Fruit fly (Drosophila melanogaster): ENCODE measurements around the gene f-cup.

DNA sequence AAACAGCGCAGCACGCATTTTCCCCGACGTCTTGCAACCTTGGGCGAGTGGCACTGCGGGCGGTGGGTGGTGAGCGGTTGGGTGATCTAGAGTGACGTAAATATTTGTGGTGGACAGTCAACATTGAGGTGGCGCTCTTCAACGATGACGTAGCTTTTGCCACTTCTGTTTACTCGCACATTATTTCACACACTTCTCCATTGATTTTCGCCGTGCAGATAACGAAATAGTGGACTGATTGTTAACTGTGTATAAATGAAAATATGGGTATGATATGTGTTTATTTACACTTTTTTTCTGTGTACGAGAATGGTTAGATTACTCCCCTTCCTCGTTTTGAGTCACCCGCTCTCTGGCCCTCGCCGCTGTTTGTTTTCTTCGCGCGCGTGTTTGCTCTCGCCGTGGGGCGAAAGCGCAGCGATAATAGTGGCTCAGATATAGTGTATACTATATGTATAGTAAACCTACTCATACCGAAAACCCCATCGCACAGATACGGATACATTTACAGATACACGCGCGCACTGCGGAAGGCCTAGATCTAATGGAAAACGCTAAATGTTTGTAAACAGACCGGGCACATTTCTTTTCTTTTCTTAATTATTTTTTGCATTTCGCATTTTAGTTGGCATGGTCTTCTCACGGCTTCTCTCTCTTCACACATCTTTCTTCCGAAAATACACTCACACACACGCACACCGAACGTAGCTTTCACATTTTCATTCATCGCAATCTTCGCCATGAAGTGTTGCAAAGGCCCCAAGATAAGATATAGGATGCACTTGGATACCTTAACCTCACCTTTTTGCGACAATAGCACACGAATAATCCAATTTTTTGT is 14.0 kb downstream of the f-cup start, which contains the start of gene omd:
- TF ChIP-seq Eip75B (GFP tag; optimal IDR thresholded peaks at IDR 0.05) (no peak), Gug (GFP tag; IDR thresholded peaks at IDR 0.05) (no peak), Sox102F (GFP tag; optimal IDR thresholded peaks at IDR 0.05) (no peak), CG9139 (GFP tag; optimal IDR thresholded peaks at IDR 0.05) (no peak), OdsH (GFP tag; optimal IDR thresholded peaks at IDR 0.05) (no peak), fd85E (GFP tag; optimal IDR thresholded peaks at IDR 0.05) (no peak), ss (GFP tag; optimal IDR thresholded peaks at IDR 0.05) (peak in 1 of 2 experiments; percentile 47), cyc (GFP tag; optimal IDR thresholded peaks at IDR 0.05) (no peak), Lpt (GFP tag; optimal IDR thresholded peaks at IDR 0.05) (no peak), CG6163 (GFP tag; IDR thresholded peaks at IDR 0.05) (peak; percentile 59; the same call in 2 of the 3 replicates), CG3919 (GFP tag; optimal IDR thresholded peaks at IDR 0.05) (peak; percentile 23)
